Fruit fly (Drosophila melanogaster) whole organism, wandering third instar larva: ENCODE data around the gene Cad88C.

Experiments
- Jra ChIP-seq: sonication (Bioruptor generic); optimal IDR thresholded peaks from 2 replicates; lab custom pipeline; 2016; ENCODE audit warnings: missing biosample characterization, missing genetic modification characterization
- dmrt93B ChIP-seq: fragments of 200-800 bp; sonication (Bioruptor generic); optimal IDR thresholded peaks from 2 replicates; lab custom pipeline; 2018; ENCODE audit warnings: missing biosample characterization, mild to moderate bottlenecking, missing genetic modification characterization
- foxo ChIP-seq, 2 experiments: fragments of 200-800 bp; sonication (Bioruptor generic); optimal IDR thresholded peaks; 2 replicates in 1 of 2; 3 replicates in 1 of 2; lab custom pipeline; 2016 to 2017; ENCODE audit warnings: missing biosample characterization in 2 of 2, missing genetic modification characterization in 2 of 2
- psq ChIP-seq: fragments of 200-800 bp; sonication (Bioruptor generic); optimal IDR thresholded peaks from 3 replicates; lab custom pipeline; 2017; ENCODE audit warnings: missing biosample characterization, mild to moderate bottlenecking, missing genetic modification characterization, moderate library complexity
- tai ChIP-seq: sonication (Bioruptor generic); optimal IDR thresholded peaks from 2 replicates; lab custom pipeline; 2016; ENCODE audit warnings: missing biosample characterization, missing genetic modification characterization
- woc ChIP-seq: sonication (Bioruptor generic); optimal IDR thresholded peaks from 2 replicates; lab custom pipeline; 2016; ENCODE audit warnings: missing biosample characterization, mild to moderate bottlenecking, missing genetic modification characterization

DNA sequence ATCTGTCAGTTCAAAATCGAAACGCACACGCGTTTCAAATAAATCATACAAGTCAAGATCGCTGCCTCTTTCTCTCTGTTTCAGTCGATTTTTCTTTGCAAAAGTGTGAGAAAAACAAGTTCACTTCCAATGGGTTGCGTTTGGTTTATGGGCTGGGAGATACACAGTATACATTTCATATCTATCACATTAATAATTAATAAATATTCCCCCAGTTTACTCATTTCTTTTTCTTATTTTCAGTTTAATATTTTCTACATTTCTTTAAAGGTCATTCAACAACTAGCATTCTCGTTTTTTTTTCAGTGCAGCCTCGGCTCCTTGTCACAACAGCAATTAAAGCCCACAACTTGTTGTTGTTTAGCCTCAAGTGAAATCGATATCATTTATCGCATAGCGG lies 53.6 kb downstream of the Cad88C start:
- TF ChIP-seq foxo (GFP tag; optimal IDR thresholded peaks at IDR 0.05; lab: Kevin White, UChicago) (peak in 1 of 2 experiments; percentile 56), woc (GFP tag; lab: Kevin White, UChicago) (peak; percentile 3), dmrt93B (GFP tag; lab: Kevin White, UChicago) (no peak), tai (no peak), Jra (GFP tag; lab: Kevin White, UChicago) (no peak), psq (GFP tag; lab: Kevin White, UChicago) (peak; percentile 33)
